Fruit fly (Drosophila melanogaster) whole organism, embryonic: ENCODE measurements around the gene Prdm13.
A peak's percentile ranks its signal among the peaks of the same experiment; 100 is the strongest.

Experiments used
- Abd-B ChIP-seq: fragments of 200-800 bp; sonication (Bioruptor generic); optimal IDR thresholded peaks from 2 replicates; lab custom pipeline; 2018; ENCODE audit warnings: missing biosample characterization, mild to moderate bottlenecking, missing genetic modification characterization, moderate library complexity
- Atf-2 ChIP-seq: fragments of 200-800 bp; sonication (Bioruptor generic); optimal IDR thresholded peaks from 2 replicates; lab custom pipeline; 2016; ENCODE audit warnings: missing biosample characterization, missing genetic modification characterization
- CG10431 ChIP-seq: fragments of 200-800 bp; sonication (Bioruptor generic); optimal IDR thresholded peaks from 3 replicates; lab custom pipeline; 2018; ENCODE audit warnings: missing biosample characterization, mild to moderate bottlenecking, missing genetic modification characterization
- CG10543 ChIP-seq: fragments of 200-800 bp; sonication (Bioruptor generic); optimal IDR thresholded peaks from 3 replicates; lab custom pipeline; 2017; ENCODE audit warnings: missing biosample characterization, mild to moderate bottlenecking, missing genetic modification characterization, moderate library complexity
- CG11695 ChIP-seq: fragments of 200-800 bp; sonication (Bioruptor generic); IDR thresholded peaks from 3 replicates; pipeline ENCODE4 v1.3.6; 2022; ENCODE audit warnings: missing biosample characterization, missing genetic modification characterization
- CG18262 ChIP-seq: fragments of 200-800 bp; optimal IDR thresholded peaks from 3 replicates; lab custom pipeline; 2019; ENCODE audit warnings: missing biosample characterization, mild to moderate bottlenecking, missing genetic modification characterization, moderate library complexity
- CG18764 ChIP-seq: fragments of 200-800 bp; sonication (Bioruptor generic); optimal IDR thresholded peaks from 3 replicates; lab custom pipeline; 2016; ENCODE audit warnings: missing biosample characterization, missing genetic modification characterization
- CG3163 ChIP-seq: fragments of 200-800 bp; sonication (Bioruptor generic); optimal IDR thresholded peaks from 3 replicates; lab custom pipeline; 2016; ENCODE audit warnings: missing biosample characterization, missing genetic modification characterization
- CG4282 ChIP-seq: fragments of 200-800 bp; sonication (Bioruptor generic); optimal IDR thresholded peaks from 2 replicates; lab custom pipeline; 2016; ENCODE audit warnings: missing biosample characterization, missing genetic modification characterization
- CG4360 ChIP-seq: fragments of 200-800 bp; sonication (Bioruptor generic); IDR thresholded peaks from 2 replicates; pipeline ENCODE4 v1.3.6; 2022; ENCODE audit warnings: missing biosample characterization, missing genetic modification characterization
- CG6689 ChIP-seq: fragments of 200-800 bp; sonication (Bioruptor generic); IDR thresholded peaks from 2 replicates; pipeline ENCODE4 v1.3.6; 2022; ENCODE audit warnings: missing biosample characterization, missing genetic modification characterization
- CHES-1-like ChIP-seq: fragments of 200-800 bp; sonication (Bioruptor generic); optimal IDR thresholded peaks from 2 replicates; lab custom pipeline; 2016; ENCODE audit warnings: missing biosample characterization, missing genetic modification characterization
- Doc3 ChIP-seq: fragments of 200-800 bp; sonication (Bioruptor generic); IDR thresholded peaks from 3 replicates; pipeline ENCODE4 v1.3.6; 2022; ENCODE audit warnings: missing biosample characterization, missing genetic modification characterization; ENCODE audit not compliant: partially characterized antibody
- Fer3 ChIP-seq: fragments of 200-800 bp; sonication (Bioruptor generic); optimal IDR thresholded peaks from 2 replicates; lab custom pipeline; 2018; ENCODE audit warnings: missing biosample characterization, mild to moderate bottlenecking, missing genetic modification characterization, moderate library complexity
- Gug ChIP-seq: fragments of 200-800 bp; sonication (Bioruptor generic); IDR thresholded peaks from 4 replicates; pipeline ENCODE4 v1.3.6; 2022; ENCODE audit warnings: missing biosample characterization, missing genetic modification characterization
- HHEX ChIP-seq: fragments of 200-800 bp; sonication (Bioruptor generic); optimal IDR thresholded peaks from 3 replicates; lab custom pipeline; 2017; ENCODE audit warnings: missing biosample characterization, mild to moderate bottlenecking, missing genetic modification characterization, missing genetic modification reagents
- HLH54F ChIP-seq: fragments of 200-800 bp; sonication (Bioruptor generic); optimal IDR thresholded peaks from 3 replicates; lab custom pipeline; 2016; ENCODE audit warnings: missing biosample characterization, missing genetic modification characterization
- Mes4 ChIP-seq: fragments of 200-800 bp; sonication (Bioruptor generic); optimal IDR thresholded peaks from 2 replicates; lab custom pipeline; 2016; ENCODE audit warnings: missing biosample characterization, missing genetic modification characterization
- Myb ChIP-seq: fragments of 200-800 bp; sonication (Bioruptor generic); optimal IDR thresholded peaks from 2 replicates; lab custom pipeline; 2016; ENCODE audit warnings: missing biosample characterization, missing genetic modification characterization
- Nf-YA ChIP-seq: fragments of 200-800 bp; sonication (Bioruptor generic); IDR thresholded peaks from 2 replicates; pipeline ENCODE4 v1.3.6; 2022; ENCODE audit warnings: missing biosample characterization, missing genetic modification characterization
- TFAM ChIP-seq: fragments of 200-800 bp; sonication (Bioruptor generic); optimal IDR thresholded peaks from 2 replicates; lab custom pipeline; 2017; ENCODE audit warnings: missing biosample characterization, missing genetic modification characterization, inconsistent platforms
- Tbp ChIP-seq: fragments of >200 bp; optimal IDR thresholded peaks from 2 replicates; lab custom pipeline; 2018; ENCODE audit warnings: missing biosample characterization, missing genetic modification characterization
- Xrp1 ChIP-seq: fragments of 200-800 bp; sonication (Bioruptor generic); IDR thresholded peaks from 2 replicates; pipeline ENCODE4 v1.3.6; 2022; ENCODE audit warnings: missing biosample characterization, missing genetic modification characterization
- YL-1 ChIP-seq: fragments of 200-800 bp; sonication (Bioruptor generic); optimal IDR thresholded peaks from 3 replicates; lab custom pipeline; 2017; ENCODE audit warnings: missing biosample characterization, mild to moderate bottlenecking, missing genetic modification characterization
- br ChIP-seq: fragments of >200 bp; optimal IDR thresholded peaks from 2 replicates; lab custom pipeline; 2017
- cas ChIP-seq: fragments of 200-800 bp; sonication (Bioruptor generic); IDR thresholded peaks from 2 replicates; pipeline ENCODE4 v1.3.6; 2022; ENCODE audit warnings: missing biosample characterization, missing genetic modification characterization
- cg ChIP-seq: fragments of 200-800 bp; sonication (Bioruptor generic); optimal IDR thresholded peaks from 3 replicates; lab custom pipeline; 2019; ENCODE audit warnings: missing biosample characterization, mild to moderate bottlenecking, missing genetic modification characterization, moderate library complexity
- chif ChIP-seq, 2 experiments: fragments of 200-800 bp; sonication (Bioruptor generic); optimal IDR thresholded peaks; 3 replicates each; lab custom pipeline; 2016; ENCODE audit warnings: missing biosample characterization in 2 of 2, missing genetic modification characterization in 2 of 2
- chn ChIP-seq: fragments of 200-800 bp; sonication (Bioruptor generic); optimal IDR thresholded peaks from 2 replicates; lab custom pipeline; 2016; ENCODE audit warnings: missing biosample characterization, missing genetic modification characterization
- cwo ChIP-seq: fragments of 200-800 bp; sonication (Bioruptor generic); optimal IDR thresholded peaks from 3 replicates; lab custom pipeline; 2017; ENCODE audit warnings: missing biosample characterization, missing genetic modification characterization, mild to moderate bottlenecking, moderate library complexity, missing genetic modification reagents
- eyg ChIP-seq: fragments of 200-800 bp; sonication (Bioruptor generic); optimal IDR thresholded peaks from 3 replicates; lab custom pipeline; 2016; ENCODE audit warnings: missing biosample characterization, missing genetic modification characterization
- fru ChIP-seq: fragments of >200 bp; optimal IDR thresholded peaks from 2 replicates; lab custom pipeline; 2017
- gfzf ChIP-seq: fragments of 200-800 bp; sonication (Bioruptor generic); optimal IDR thresholded peaks from 2 replicates; lab custom pipeline; 2016; ENCODE audit warnings: missing biosample characterization, mild to moderate bottlenecking, missing genetic modification characterization, moderate library complexity
- grau ChIP-seq: fragments of 200-800 bp; optimal IDR thresholded peaks from 3 replicates; lab custom pipeline; 2019; ENCODE audit warnings: missing biosample characterization, mild to moderate bottlenecking, missing genetic modification characterization, moderate library complexity
- ham ChIP-seq: fragments of 200-800 bp; sonication (Bioruptor generic); IDR thresholded peaks from 2 replicates; pipeline ENCODE4 v1.3.6; 2022; ENCODE audit warnings: missing biosample characterization, missing genetic modification characterization
- lmd ChIP-seq: fragments of 200-800 bp; sonication (Bioruptor generic); IDR thresholded peaks from 2 replicates; pipeline ENCODE4 v1.3.6; 2022; ENCODE audit warnings: missing biosample characterization, missing genetic modification characterization
- schlank ChIP-seq: fragments of 200-800 bp; sonication (Bioruptor generic); optimal IDR thresholded peaks from 2 replicates; lab custom pipeline; 2018; ENCODE audit warnings: missing biosample characterization, mild to moderate bottlenecking, missing genetic modification characterization
- scrt ChIP-seq: fragments of 200-800 bp; sonication (Bioruptor generic); optimal IDR thresholded peaks from 2 replicates; lab custom pipeline; 2018; ENCODE audit warnings: missing biosample characterization, mild to moderate bottlenecking, missing genetic modification characterization, moderate library complexity
- sens ChIP-seq: fragments of 200-800 bp; sonication (Bioruptor generic); peaks from one replicate; lab custom pipeline; 2016; ENCODE audit warnings: missing biosample characterization, missing genetic modification characterization
- slbo ChIP-seq: fragments of 200-800 bp; sonication (Bioruptor generic); IDR thresholded peaks from 2 replicates; pipeline ENCODE4 v1.3.6; 2022; ENCODE audit warnings: missing biosample characterization, missing genetic modification characterization
- so ChIP-seq: fragments of 200-800 bp; sonication (Bioruptor generic); IDR thresholded peaks from 3 replicates; pipeline ENCODE4 v1.3.6; 2022; ENCODE audit warnings: missing biosample characterization, missing genetic modification characterization
- sob ChIP-seq: fragments of 200-800 bp; sonication (Bioruptor generic); IDR thresholded peaks from 2 replicates; pipeline ENCODE4 v1.3.6; 2022; ENCODE audit warnings: missing biosample characterization, missing genetic modification characterization
- sr ChIP-seq: fragments of 200-800 bp; sonication (Bioruptor generic); IDR thresholded peaks from 3 replicates; pipeline ENCODE4 v1.3.6; 2022; ENCODE audit warnings: missing biosample characterization, missing genetic modification characterization
- stwl ChIP-seq: fragments of 200-800 bp; sonication (Bioruptor generic); optimal IDR thresholded peaks from 3 replicates; lab custom pipeline; 2018; ENCODE audit warnings: missing biosample characterization, mild to moderate bottlenecking, missing genetic modification characterization, moderate library complexity
- tll ChIP-seq, 2 experiments: fragments of 200-800 bp in 1 of 2; fragments of >200 bp in 1 of 2; sonication (Bioruptor generic) in 1 of 2; optimal IDR thresholded peaks; 2 replicates each; lab custom pipeline; 2017 to 2019; ENCODE audit warnings: missing biosample characterization in 2 of 2, missing genetic modification characterization in 2 of 2, mild to moderate bottlenecking in 1 of 2, moderate library complexity in 1 of 2
- tna ChIP-seq: fragments of 200-800 bp; sonication (Bioruptor generic); IDR thresholded peaks from 2 replicates; pipeline ENCODE4 v1.3.6; 2022; ENCODE audit warnings: missing biosample characterization, missing genetic modification characterization; ENCODE audit not compliant: partially characterized antibody
- vvl ChIP-seq: fragments of 200-800 bp; sonication (Bioruptor generic); IDR thresholded peaks from 2 replicates; pipeline ENCODE4 v1.3.6; 2022; ENCODE audit warnings: missing biosample characterization, missing genetic modification characterization
- z ChIP-seq: fragments of 200-800 bp; sonication (Bioruptor generic); IDR thresholded peaks from 3 replicates; pipeline ENCODE4 v1.3.6; 2022; ENCODE audit warnings: missing biosample characterization, missing genetic modification characterization
- zen2 ChIP-seq: fragments of 200-800 bp; sonication (Bioruptor generic); IDR thresholded peaks from 3 replicates; pipeline ENCODE4 v1.3.6; 2022; ENCODE audit warnings: missing biosample characterization, missing genetic modification characterization; ENCODE audit not compliant: partially characterized antibody

Prdm13 gene

DNA sequence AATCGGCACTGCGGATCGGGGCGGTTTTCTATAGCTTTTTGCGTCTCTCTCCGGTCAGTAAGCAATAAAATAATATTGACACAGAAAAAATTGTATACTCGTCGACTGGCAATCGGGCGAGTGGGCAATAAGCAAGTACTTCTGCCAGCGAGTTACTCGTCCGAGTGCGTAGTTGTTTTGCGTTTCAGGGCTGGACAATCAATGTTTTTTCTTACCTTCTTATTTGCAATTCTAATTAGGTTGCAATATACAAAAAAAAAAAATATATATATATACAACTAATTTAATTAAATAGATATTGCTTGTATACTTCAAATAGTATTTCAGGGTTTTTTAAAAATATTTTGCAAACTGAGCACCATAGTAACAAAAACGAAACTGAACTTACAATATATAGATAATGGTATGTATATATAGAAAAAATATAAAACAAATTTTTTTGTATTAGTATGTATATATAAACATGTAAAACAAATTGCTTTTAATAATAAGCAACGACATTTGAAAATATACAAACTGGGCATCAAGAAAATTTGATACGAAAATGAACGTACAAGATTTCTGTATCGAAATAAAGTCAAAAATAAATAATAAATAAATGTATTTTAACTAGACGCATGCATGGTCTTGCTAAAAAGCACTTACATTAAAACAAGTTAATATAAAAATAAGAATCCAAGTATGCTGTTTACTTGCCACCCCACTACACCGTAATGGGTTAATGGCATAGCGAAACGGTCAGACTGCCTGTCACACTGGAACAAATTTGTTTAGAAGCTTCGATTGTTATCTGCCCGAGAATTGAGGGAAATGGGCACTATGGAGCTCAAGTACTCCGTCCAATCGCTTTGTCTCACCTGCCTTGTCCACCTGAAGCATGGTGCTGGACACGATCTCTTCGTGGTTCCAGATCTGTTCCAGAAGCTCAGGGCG, 26.3 kb downstream of the Prdm13 start, which contains the start of the genes D19A and CG7386 (continued):
- no peak for TF ChIP-seq eyg
- TF ChIP-seq slbo (GFP tag; lab: Robert Waterston, UW) = peak; percentile 86
- TF ChIP-seq YL-1 (GFP tag; lab: Kevin White, UChicago) = peak; percentile 52
- TF ChIP-seq ham (GFP tag; lab: Robert Waterston, UW) = no peak
- TF ChIP-seq Tbp (GFP tag; lab: Kevin White, UChicago) = no peak
- TF ChIP-seq CG4360 (GFP tag; lab: Robert Waterston, UW) = no peak
- no peak for TF ChIP-seq TFAM (GFP tag; lab: Kevin White, UChicago)
- TF ChIP-seq sens (GFP tag; lab: Kevin White, UChicago) = peak; percentile 83
- peak; percentile 46 for TF ChIP-seq cwo
- peak; percentile 70 for TF ChIP-seq Xrp1 (GFP tag; lab: Robert Waterston, UW)
- TF ChIP-seq chn (GFP tag; lab: Kevin White, UChicago) = peak; percentile 64
- TF ChIP-seq CG6689 (GFP tag; lab: Robert Waterston, UW) = peak; percentile 75
- peak; percentile 49 for TF ChIP-seq grau
- TF ChIP-seq vvl (GFP tag; lab: Robert Waterston, UW) = peak; percentile 97
- peak; percentile 46; the same call in 1 of the 2 replicates for TF ChIP-seq cas
- peak; percentile 48 for TF ChIP-seq CG10543
- peak; percentile 62 for TF ChIP-seq fru (lab: Kevin White, UChicago)
- peak; percentile 54 for TF ChIP-seq Fer3 (tag; lab: Kevin White, UChicago)
- TF ChIP-seq Abd-B (GFP tag; lab: Kevin White, UChicago) = no peak
- TF ChIP-seq z (GFP tag; lab: Robert Waterston, UW) = no peak
- TF ChIP-seq CG18262 (tag; lab: Kevin White, UChicago) = peak; percentile 62
- TF ChIP-seq Mes4 (GFP tag; lab: Kevin White, UChicago) = no peak
- TF ChIP-seq CG3163 (GFP tag; lab: Kevin White, UChicago) = no peak
- TF ChIP-seq gfzf = peak; percentile 8
- TF ChIP-seq HLH54F (GFP tag; lab: Kevin White, UChicago) = peak; percentile 79
- TF ChIP-seq schlank (tag; lab: Kevin White, UChicago) = no peak
- peak; percentile 4 for TF ChIP-seq CG18764 (GFP tag; lab: Kevin White, UChicago)
- 0 out of 3 replicates have a peak, but pooled peaks have one; percentile 7 for TF ChIP-seq so (GFP tag; lab: Robert Waterston, UW)
- TF ChIP-seq Nf-YA = 0 out of 2 replicates have a peak, but pooled peaks have one; percentile 14
- peak in 1 of 2 experiments; percentile 40 for TF ChIP-seq chif (GFP tag; optimal IDR thresholded peaks at IDR 0.05; lab: Kevin White, UChicago)
- TF ChIP-seq sr = 0 out of 3 replicates have a peak, but pooled peaks have one; percentile 8
- peak; percentile 70 for TF ChIP-seq sob (GFP tag; lab: Robert Waterston, UW)
- TF ChIP-seq stwl (tag; lab: Kevin White, UChicago) = peak; percentile 62
- TF ChIP-seq scrt = peak; percentile 8
- peak; percentile 27 for TF ChIP-seq CG10431 (GFP tag; lab: Kevin White, UChicago)
- TF ChIP-seq lmd (GFP tag; lab: Robert Waterston, UW) = peak; percentile 65
- TF ChIP-seq CHES-1-like (GFP tag; lab: Kevin White, UChicago) = peak; percentile 22
- no peak for TF ChIP-seq CG4282 (GFP tag; lab: Kevin White, UChicago)
- TF ChIP-seq tna = no peak
- 0 out of 3 replicates have a peak, but pooled peaks have one; percentile 25 for TF ChIP-seq Doc3
- peak; percentile 22 for TF ChIP-seq Myb (GFP tag; lab: Kevin White, UChicago)
- TF ChIP-seq cg (GFP tag; lab: Kevin White, UChicago) = peak; percentile 24
- TF ChIP-seq Gug (GFP tag; lab: Robert Waterston, UW) = peak; percentile 75; the same call in 3 of the 4 replicates
- TF ChIP-seq HHEX (GFP tag; lab: Kevin White, UChicago) = peak; percentile 4
- TF ChIP-seq zen2 (GFP tag; lab: Robert Waterston, UW) = no peak
- no peak for TF ChIP-seq br
- TF ChIP-seq Atf-2 (GFP tag; lab: Kevin White, UChicago) = peak; percentile 41
- no peak for TF ChIP-seq tll (GFP tag; optimal IDR thresholded peaks at IDR 0.05; lab: Kevin White, UChicago)
- peak; percentile 52; the same call in 1 of the 3 replicates for TF ChIP-seq CG11695 (GFP tag; lab: Robert Waterston, UW)
